Fruit fly (Drosophila melanogaster) whole organism, embryonic: ENCODE results near the gene CG6688.
A peak's percentile ranks its signal among the peaks of the same experiment; 100 is the strongest.

Experiments used
- Blimp-1 ChIP-seq: fragments of 200-800 bp; sonication (Bioruptor generic); optimal IDR thresholded peaks from 3 replicates; lab custom pipeline; 2018; ENCODE audit warnings: missing biosample characterization, missing genetic modification characterization, mild to moderate bottlenecking, moderate library complexity, missing genetic modification reagents
- CG12769 ChIP-seq: fragments of 200-800 bp; sonication (Bioruptor generic); optimal IDR thresholded peaks from 2 replicates; lab custom pipeline; 2019; ENCODE audit warnings: missing biosample characterization, mild to moderate bottlenecking, missing genetic modification characterization, moderate library complexity
- CG13123 ChIP-seq: fragments of 200-800 bp; sonication (Bioruptor generic); optimal IDR thresholded peaks from 2 replicates; lab custom pipeline; 2016; ENCODE audit warnings: missing biosample characterization, missing genetic modification characterization
- CG17612 ChIP-seq: fragments of 200-800 bp; sonication (Bioruptor generic); IDR thresholded peaks from 2 replicates; pipeline ENCODE4 v1.3.6; 2022; ENCODE audit warnings: missing biosample characterization, missing genetic modification characterization
- CG18619 ChIP-seq: fragments of 200-800 bp; sonication (Bioruptor generic); optimal IDR thresholded peaks from 3 replicates; lab custom pipeline; 2017; ENCODE audit warnings: missing biosample characterization, mild to moderate bottlenecking, missing genetic modification characterization
- CG2678 ChIP-seq: fragments of 200-800 bp; sonication (Bioruptor generic); optimal IDR thresholded peaks from 3 replicates; lab custom pipeline; 2019; ENCODE audit warnings: missing biosample characterization, mild to moderate bottlenecking, missing genetic modification characterization, moderate library complexity
- CG2889 ChIP-seq: fragments of 200-800 bp; sonication (Bioruptor generic); IDR thresholded peaks from 3 replicates; pipeline ENCODE4 v1.3.6; 2022; ENCODE audit warnings: missing biosample characterization, missing genetic modification characterization
- CG34422 ChIP-seq: fragments of 200-800 bp; sonication (Bioruptor generic); IDR thresholded peaks from 3 replicates; pipeline ENCODE4 v1.3.6; 2022; ENCODE audit warnings: missing biosample characterization, missing genetic modification characterization
- CG4707 ChIP-seq: fragments of 200-800 bp; sonication (Bioruptor generic); optimal IDR thresholded peaks from 2 replicates; lab custom pipeline; 2018; ENCODE audit warnings: missing biosample characterization, mild to moderate bottlenecking, missing genetic modification characterization, moderate library complexity
- CG4730 ChIP-seq: fragments of 200-800 bp; sonication (Bioruptor generic); IDR thresholded peaks from 2 replicates; pipeline ENCODE4 v1.3.6; 2022; ENCODE audit warnings: missing biosample characterization, missing genetic modification characterization
- CG6272 ChIP-seq: fragments of 200-800 bp; sonication (Bioruptor generic); IDR thresholded peaks from 2 replicates; pipeline ENCODE4 v1.3.6; 2022; ENCODE audit warnings: missing biosample characterization, missing genetic modification characterization
- CG7928 ChIP-seq: fragments of 200-800 bp; sonication (Bioruptor generic); optimal IDR thresholded peaks from 2 replicates; lab custom pipeline; 2017; ENCODE audit warnings: missing biosample characterization, mild to moderate bottlenecking, missing genetic modification characterization
- CG7963 ChIP-seq: fragments of 200-800 bp; sonication (Bioruptor generic); IDR thresholded peaks from 3 replicates; pipeline ENCODE4 v1.3.6; 2022; ENCODE audit warnings: missing biosample characterization, missing genetic modification characterization; ENCODE audit not compliant: partially characterized antibody
- CG8359 ChIP-seq: fragments of 200-800 bp; sonication (Bioruptor generic); optimal IDR thresholded peaks from 2 replicates; lab custom pipeline; 2017; ENCODE audit warnings: missing biosample characterization, mild to moderate bottlenecking, missing genetic modification characterization, borderline replicate concordance
- CG8944 ChIP-seq: fragments of 200-800 bp; sonication (Bioruptor generic); optimal IDR thresholded peaks from 3 replicates; lab custom pipeline; 2016; ENCODE audit warnings: missing biosample characterization, missing genetic modification characterization
- CTCF ChIP-seq: fragments of 200-800 bp; sonication (Bioruptor generic); optimal IDR thresholded peaks from 2 replicates; lab custom pipeline; 2017; ENCODE audit warnings: missing biosample characterization, mild to moderate bottlenecking, missing genetic modification characterization, moderate library complexity
- D ChIP-seq, 2 experiments: fragments of 200-800 bp in 1 of 2; fragments of >200 bp in 1 of 2; sonication (Bioruptor generic) in 1 of 2; optimal IDR thresholded peaks; 2 replicates in 1 of 2; 3 replicates in 1 of 2; lab custom pipeline; 2017; ENCODE audit warnings: mild to moderate bottlenecking in 1 of 2, missing biosample characterization in 1 of 2, missing genetic modification characterization in 1 of 2, missing genetic modification reagents in 1 of 2
- Dip2 ChIP-seq: fragments of 200-800 bp; sonication (Bioruptor generic); IDR thresholded peaks from 2 replicates; pipeline ENCODE4 v1.3.6; 2022; ENCODE audit warnings: missing biosample characterization, missing genetic modification characterization
- Dp ChIP-seq: fragments of 200-800 bp; sonication (Bioruptor generic); optimal IDR thresholded peaks from 2 replicates; lab custom pipeline; 2018; ENCODE audit warnings: missing biosample characterization, mild to moderate bottlenecking, missing genetic modification characterization, moderate library complexity
- Dref ChIP-seq: fragments of 200-800 bp; sonication (Bioruptor generic); IDR thresholded peaks from 2 replicates; pipeline ENCODE4 v1.3.6; 2022; ENCODE audit warnings: missing biosample characterization, missing genetic modification characterization
- Ets97D ChIP-seq: fragments of 200-800 bp; sonication (Bioruptor generic); optimal IDR thresholded peaks from 3 replicates; lab custom pipeline; 2016; ENCODE audit warnings: missing biosample characterization, missing genetic modification characterization
- HLH3B ChIP-seq: fragments of 200-800 bp; sonication (Bioruptor generic); IDR thresholded peaks from 2 replicates; pipeline ENCODE4 v1.3.6; 2022; ENCODE audit warnings: missing biosample characterization, missing genetic modification characterization
- NFAT ChIP-seq: fragments of 200-800 bp; sonication (Bioruptor generic); IDR thresholded peaks from 2 replicates; pipeline ENCODE4 v1.3.6; 2022; ENCODE audit warnings: missing biosample characterization, missing genetic modification characterization
- Nf-YC ChIP-seq: fragments of 200-800 bp; optimal IDR thresholded peaks from 3 replicates; lab custom pipeline; 2019; ENCODE audit warnings: missing biosample characterization, mild to moderate bottlenecking, missing genetic modification characterization, moderate library complexity
- Pdp1 ChIP-seq, 2 experiments: fragments of 200-800 bp; sonication (Bioruptor generic); optimal IDR thresholded peaks; 3 replicates each; lab custom pipeline; 2016; ENCODE audit warnings: missing biosample characterization in 2 of 2, missing genetic modification characterization in 2 of 2, mild to moderate bottlenecking in 1 of 2, moderate library complexity in 1 of 2
- Trl ChIP-seq, 3 experiments: fragments of >200 bp in 2 of 3; fragments of 200-800 bp in 1 of 3; sonication (Bioruptor generic) in 1 of 3; optimal IDR thresholded peaks; 2 replicates in 1 of 3; 3 replicates in 2 of 3; lab custom pipeline; 2016 to 2017; ENCODE audit warnings: missing biosample characterization in 1 of 3, missing genetic modification characterization in 1 of 3
- Vsx1 ChIP-seq: fragments of 200-800 bp; sonication (Bioruptor generic); optimal IDR thresholded peaks from 2 replicates; lab custom pipeline; 2017; ENCODE audit warnings: missing biosample characterization, mild to moderate bottlenecking, missing genetic modification characterization, missing genetic modification reagents
- Xbp1 ChIP-seq: fragments of 200-800 bp; sonication (Bioruptor generic); optimal IDR thresholded peaks from 3 replicates; lab custom pipeline; 2016; ENCODE audit warnings: missing biosample characterization, mild to moderate bottlenecking, missing genetic modification characterization
- bcd ChIP-seq: fragments of 200-800 bp; sonication (Bioruptor generic); optimal IDR thresholded peaks from 2 replicates; lab custom pipeline; 2017; ENCODE audit warnings: missing biosample characterization, mild to moderate bottlenecking, missing genetic modification characterization
- chinmo ChIP-seq: fragments of 200-800 bp; sonication (Bioruptor generic); IDR thresholded peaks from 4 replicates; pipeline ENCODE4 v1.3.6; 2022; ENCODE audit warnings: missing biosample characterization, missing genetic modification characterization; ENCODE audit not compliant: partially characterized antibody
- crol ChIP-seq: fragments of 200-800 bp; sonication (Bioruptor generic); IDR thresholded peaks from 2 replicates; pipeline ENCODE4 v1.3.6; 2022; ENCODE audit warnings: missing biosample characterization, missing genetic modification characterization
- dimm ChIP-seq: fragments of 200-800 bp; sonication (Bioruptor generic); IDR thresholded peaks from 2 replicates; pipeline ENCODE4 v1.3.6; 2022; ENCODE audit warnings: missing biosample characterization, missing genetic modification characterization
- exex ChIP-seq: fragments of 200-800 bp; sonication (Bioruptor generic); optimal IDR thresholded peaks from 4 replicates; lab custom pipeline; 2018; ENCODE audit warnings: missing biosample characterization, mild to moderate bottlenecking, missing genetic modification characterization, moderate library complexity
- ind ChIP-seq: fragments of 200-800 bp; sonication (Bioruptor generic); optimal IDR thresholded peaks from 3 replicates; lab custom pipeline; 2016; ENCODE audit warnings: missing biosample characterization, missing genetic modification characterization
- lab ChIP-seq: fragments of 200-800 bp; sonication (Bioruptor generic); optimal IDR thresholded peaks from 3 replicates; lab custom pipeline; 2017; ENCODE audit warnings: missing biosample characterization, missing genetic modification characterization, mild to moderate bottlenecking, moderate library complexity, missing genetic modification reagents
- lmd ChIP-seq: fragments of 200-800 bp; sonication (Bioruptor generic); IDR thresholded peaks from 2 replicates; pipeline ENCODE4 v1.3.6; 2022; ENCODE audit warnings: missing biosample characterization, missing genetic modification characterization
- mirr ChIP-seq: fragments of 200-800 bp; sonication (Bioruptor generic); optimal IDR thresholded peaks from 3 replicates; lab custom pipeline; 2018; ENCODE audit warnings: missing biosample characterization, mild to moderate bottlenecking, missing genetic modification characterization
- mld ChIP-seq: fragments of 200-800 bp; sonication (Bioruptor generic); IDR thresholded peaks from 3 replicates; pipeline ENCODE4 v1.3.6; 2022; ENCODE audit warnings: missing biosample characterization, missing genetic modification characterization; ENCODE audit not compliant: partially characterized antibody
- otp ChIP-seq: fragments of 200-800 bp; sonication (Bioruptor generic); IDR thresholded peaks from 3 replicates; pipeline ENCODE4, ENCODE4 v1.3.6; 2022; ENCODE audit warnings: missing biosample characterization, missing genetic modification characterization
- pfk ChIP-seq: fragments of 200-800 bp; sonication (Bioruptor generic); optimal IDR thresholded peaks from 2 replicates; lab custom pipeline; 2018; ENCODE audit warnings: missing biosample characterization, mild to moderate bottlenecking, missing genetic modification characterization, moderate library complexity
- pnt ChIP-seq: fragments of 200-800 bp; sonication (Bioruptor generic); optimal IDR thresholded peaks from 3 replicates; lab custom pipeline; 2016; ENCODE audit warnings: missing biosample characterization, missing genetic modification characterization
- pum ChIP-seq: fragments of 200-800 bp; sonication (Bioruptor generic); optimal IDR thresholded peaks from 2 replicates; lab custom pipeline; 2016; ENCODE audit warnings: missing biosample characterization, missing genetic modification characterization
- sob ChIP-seq: fragments of 200-800 bp; sonication (Bioruptor generic); IDR thresholded peaks from 2 replicates; pipeline ENCODE4 v1.3.6; 2022; ENCODE audit warnings: missing biosample characterization, missing genetic modification characterization
- twi ChIP-seq: fragments of 200-800 bp; optimal IDR thresholded peaks from 2 replicates; lab custom pipeline; 2019; ENCODE audit warnings: missing biosample characterization, mild to moderate bottlenecking, missing genetic modification characterization, moderate library complexity
- vvl ChIP-seq: fragments of 200-800 bp; sonication (Bioruptor generic); IDR thresholded peaks from 2 replicates; pipeline ENCODE4 v1.3.6; 2022; ENCODE audit warnings: missing biosample characterization, missing genetic modification characterization
- z ChIP-seq: fragments of 200-800 bp; sonication (Bioruptor generic); IDR thresholded peaks from 3 replicates; pipeline ENCODE4 v1.3.6; 2022; ENCODE audit warnings: missing biosample characterization, missing genetic modification characterization

CG6688 gene

DNA sequence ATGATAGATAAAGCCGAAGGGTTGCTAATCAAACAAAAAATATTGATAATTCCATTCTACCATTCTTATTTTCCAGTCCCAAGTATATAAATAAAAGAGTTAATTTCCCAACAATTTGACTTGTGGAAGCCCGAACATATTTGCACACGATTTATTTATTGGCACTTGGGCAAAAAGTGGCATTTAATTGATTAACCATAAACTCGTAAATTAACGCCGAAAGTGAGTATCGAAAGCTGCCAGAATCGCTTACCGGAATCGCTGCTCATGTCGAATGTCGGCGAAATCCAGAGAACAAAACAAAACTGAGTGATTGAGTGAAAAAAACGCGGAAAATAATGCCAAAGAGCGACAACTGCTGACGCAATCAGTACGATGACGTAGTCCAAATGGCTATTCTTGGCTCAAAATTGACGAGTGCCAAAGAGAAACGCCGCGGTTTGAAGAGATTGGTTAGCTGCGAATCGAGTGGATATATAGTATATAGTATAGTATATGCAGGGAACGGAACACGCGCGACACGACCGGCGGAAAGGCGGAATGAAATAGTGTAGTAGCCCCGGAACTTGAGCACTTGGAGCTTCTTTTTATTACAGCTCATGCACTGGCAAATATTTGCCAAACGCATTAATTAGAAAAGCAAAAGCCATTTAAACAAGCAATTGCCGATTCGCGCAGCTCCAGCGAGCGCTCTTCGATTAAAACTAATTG, 14.1 kb upstream of the CG6688 start, which contains the start of gene Nha2:
Gene Nha2 (minus strand): TSS at position 617 of the 711 bp plus-strand sequence.
- no peak for TF ChIP-seq CG12769 (tag; lab: Kevin White, UChicago)
- 0 out of 4 replicates have a peak, but pooled peaks have one; percentile 70 for TF ChIP-seq chinmo
- TF ChIP-seq Pdp1 (GFP tag; optimal IDR thresholded peaks at IDR 0.05; lab: Kevin White, UChicago): peak in 1 of 2 experiments; percentile 72
- no peak for TF ChIP-seq CG34422 (GFP tag; lab: Robert Waterston, UW)
- TF ChIP-seq crol (GFP tag; lab: Robert Waterston, UW): no peak
- TF ChIP-seq pum (GFP tag; lab: Kevin White, UChicago): no peak
- no peak for TF ChIP-seq Xbp1 (GFP tag; lab: Kevin White, UChicago)
- TF ChIP-seq Trl (optimal IDR thresholded peaks at IDR 0.05; lab: Kevin White, UChicago): peak in 1 of 2 experiments; percentile 72
- TF ChIP-seq Trl (GFP tag; optimal IDR thresholded peaks at IDR 0.05; lab: Kevin White, UChicago): no peak
- no peak for TF ChIP-seq CG8944 (GFP tag; lab: Kevin White, UChicago)
- TF ChIP-seq mld (GFP tag; lab: Robert Waterston, UW): no peak
- no peak for TF ChIP-seq CG2889 (GFP tag; lab: Robert Waterston, UW)
- TF ChIP-seq NFAT (GFP tag; lab: Robert Waterston, UW): no peak
- TF ChIP-seq sob (GFP tag; lab: Robert Waterston, UW): no peak
- no peak for TF ChIP-seq HLH3B
- no peak for TF ChIP-seq CG13123 (GFP tag; lab: Kevin White, UChicago)
- peak; percentile 87 for TF ChIP-seq z
- peak; percentile 66 for TF ChIP-seq pfk
- peak; percentile 87 for TF ChIP-seq exex

DNA sequence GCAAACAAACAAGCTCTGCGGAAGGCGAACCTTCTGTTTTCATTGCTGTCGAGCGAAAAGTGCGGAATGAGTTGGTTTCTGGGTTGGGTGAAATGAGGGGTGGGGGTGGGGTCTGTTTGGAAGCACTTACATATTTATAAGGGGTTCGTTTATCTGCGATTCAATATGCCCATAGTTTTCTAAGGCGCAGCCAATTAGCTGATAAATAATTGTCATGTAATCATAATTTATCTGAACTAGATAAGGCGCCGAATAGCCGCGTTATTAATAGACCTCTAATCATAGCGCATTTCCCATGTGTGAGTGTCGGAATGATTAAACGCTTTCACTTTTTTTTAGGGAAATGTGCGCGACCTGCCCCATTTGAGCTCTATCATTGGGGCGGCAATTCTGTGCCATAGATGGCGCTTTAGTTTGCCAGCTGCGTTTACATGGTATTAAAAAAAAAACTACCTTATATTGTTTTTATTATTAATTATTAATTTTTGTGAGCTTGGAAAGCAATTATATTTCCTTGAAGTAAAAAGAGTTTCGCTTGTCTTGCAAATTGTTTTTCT, 13.5 kb upstream of the CG6688 start:
- peak; percentile 54 for TF ChIP-seq Blimp-1 (GFP tag; lab: Kevin White, UChicago)
- no peak for TF ChIP-seq CG2678 (tag; lab: Kevin White, UChicago)
- TF ChIP-seq exex: peak; percentile 62
- TF ChIP-seq mirr (GFP tag; lab: Kevin White, UChicago): peak; percentile 67
- peak; percentile 36 for TF ChIP-seq Vsx1 (GFP tag; lab: Kevin White, UChicago)
- TF ChIP-seq CG6272 (GFP tag; lab: Robert Waterston, UW): no peak
- peak; percentile 39 for TF ChIP-seq pfk
- peak; percentile 40 for TF ChIP-seq lab (GFP tag; lab: Kevin White, UChicago)
- TF ChIP-seq Dip2: peak; percentile 81
- no peak for TF ChIP-seq CG4707 (GFP tag; lab: Kevin White, UChicago)
- peak; percentile 88 for TF ChIP-seq CTCF (GFP tag; lab: Kevin White, UChicago)

DNA sequence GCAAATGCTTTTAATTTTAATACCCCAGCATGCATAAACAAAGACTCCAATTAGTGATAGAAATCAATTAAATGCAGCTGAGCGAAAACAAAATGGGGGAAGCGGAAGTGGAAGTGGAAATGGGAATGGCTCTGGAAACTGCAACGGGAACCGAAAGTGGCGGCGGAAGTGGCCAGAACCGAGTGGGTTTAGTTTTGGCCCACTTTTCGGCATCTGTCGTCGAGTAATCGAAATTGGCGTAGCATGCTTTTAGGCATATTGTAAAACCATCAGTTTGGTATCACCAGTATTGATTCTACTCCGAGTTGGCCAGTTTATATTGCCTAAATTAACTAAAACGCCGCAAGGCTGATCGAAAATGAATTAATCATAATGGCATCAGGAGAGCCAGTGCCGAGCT, 8.1 kb upstream of the CG6688 start:
- TF ChIP-seq CG34422 (GFP tag; lab: Robert Waterston, UW) (no peak), CG7928 (GFP tag; lab: Kevin White, UChicago) (no peak), dimm (no peak), twi (tag; lab: Kevin White, UChicago) (no peak), ind (no peak), otp (GFP tag; lab: Robert Waterston, UW) (0 out of 3 replicates have a peak, but pooled peaks have one; percentile 9), vvl (peak; percentile 10; the same call in 1 of the 2 replicates), Nf-YC (no peak), CG8359 (GFP tag; lab: Kevin White, UChicago) (no peak), Ets97D (GFP tag; lab: Kevin White, UChicago) (peak; percentile 69), Dref (GFP tag; lab: Robert Waterston, UW) (0 out of 2 replicates have a peak, but pooled peaks have one; percentile 22), pfk (no peak), CG4730 (GFP tag; lab: Robert Waterston, UW) (no peak), CG18619 (GFP tag; lab: Kevin White, UChicago) (no peak), pnt (GFP tag; lab: Kevin White, UChicago) (no peak), lmd (GFP tag; lab: Robert Waterston, UW) (no peak), CG17612 (GFP tag; lab: Robert Waterston, UW) (0 out of 2 replicates have a peak, but pooled peaks have one; percentile 7), CG7963 (GFP tag; lab: Robert Waterston, UW) (no peak), bcd (GFP tag; lab: Kevin White, UChicago) (no peak), D (optimal IDR thresholded peaks at IDR 0.05; lab: Kevin White, UChicago) (no peak), D (GFP tag; optimal IDR thresholded peaks at IDR 0.05; lab: Kevin White, UChicago) (no peak), Dp (GFP tag; lab: Kevin White, UChicago) (no peak)
